Worm (Caenorhabditis elegans): ENCODE measurements around the gene F47B7.2.

Gene F47B7.2

DNA sequence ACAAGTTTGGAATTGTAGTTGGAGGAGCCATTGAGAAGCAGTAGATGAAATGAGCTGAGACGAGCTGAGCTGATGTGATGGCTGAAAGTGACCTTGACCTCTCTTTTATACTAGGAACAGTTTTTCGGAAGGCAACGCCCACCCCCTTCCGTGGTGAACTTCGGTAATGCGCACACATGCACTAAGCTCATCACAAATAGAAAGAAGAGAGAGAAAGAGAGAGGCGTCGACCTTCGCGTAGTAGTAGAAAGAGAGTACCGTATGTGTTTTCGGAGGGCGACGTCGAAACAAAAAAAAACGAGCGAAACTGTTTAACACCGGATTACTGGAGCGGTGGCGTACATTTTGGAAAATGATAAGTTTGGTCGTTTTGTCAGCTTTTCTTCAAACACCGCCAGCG, 8.5 kb downstream of the F47B7.2 start, which contains the start of gene marg-1 (continued):
- TF ChIP-seq efl-1 (GFP tag; optimal IDR thresholded peaks at IDR 0.05) (no peak), snpc-1.3 (tag; optimal IDR thresholded peaks at IDR 0.05; ENCODE audit: insufficient read depth) (no peak), ceh-40 (GFP tag; IDR thresholded peaks at IDR 0.05) (no peak)

- TF ChIP-seq D2030.7 (GFP tag; IDR thresholded peaks at IDR 0.05) (no peak), ztf-28 (GFP tag; IDR thresholded peaks at IDR 0.05) (no peak), lsy-27 (tag; optimal IDR thresholded peaks at IDR 0.05; ENCODE audit: borderline replicate concordance, insufficient read depth) (no peak), snpc-3.4 (tag; optimal IDR thresholded peaks at IDR 0.05) (no peak), hlh-12 (tag; optimal IDR thresholded peaks at IDR 0.05) (no peak), snpc-1.1 (tag; optimal IDR thresholded peaks at IDR 0.05; ENCODE audit: insufficient read depth) (no peak), lsl-1 (GFP tag; optimal IDR thresholded peaks at IDR 0.05) (no peak), ztf-6 (GFP tag; IDR thresholded peaks at IDR 0.05) (no peak), tlf-1 (GFP tag; optimal IDR thresholded peaks at IDR 0.05) (no peak), madf-8 (GFP tag; conservative IDR thresholded peaks at IDR 0.05) (no peak)
Measured at ce11 chrX:3783659-3784058, 11.1 kb downstream of the F47B7.2 start.

ce11 chrX:3785111-3785808, 12.7 kb downstream of the F47B7.2 start:
- peak; percentile 31; the same call in 1 of the 2 replicates for TF ChIP-seq cebp-1 (GFP tag; IDR thresholded peaks at IDR 0.05)
- TF ChIP-seq cebp-1 (tag; optimal IDR thresholded peaks at IDR 0.05), result peak; percentile 58
- TF ChIP-seq lsl-1 (GFP tag; optimal IDR thresholded peaks at IDR 0.05), result no peak
- no peak for TF ChIP-seq lsy-27 (tag; optimal IDR thresholded peaks at IDR 0.05; ENCODE audit: borderline replicate concordance, insufficient read depth)
- no peak for TF ChIP-seq nhr-179 (tag; optimal IDR thresholded peaks at IDR 0.05)
- no peak for TF ChIP-seq snpc-3.4 (tag; optimal IDR thresholded peaks at IDR 0.05)

DNA sequence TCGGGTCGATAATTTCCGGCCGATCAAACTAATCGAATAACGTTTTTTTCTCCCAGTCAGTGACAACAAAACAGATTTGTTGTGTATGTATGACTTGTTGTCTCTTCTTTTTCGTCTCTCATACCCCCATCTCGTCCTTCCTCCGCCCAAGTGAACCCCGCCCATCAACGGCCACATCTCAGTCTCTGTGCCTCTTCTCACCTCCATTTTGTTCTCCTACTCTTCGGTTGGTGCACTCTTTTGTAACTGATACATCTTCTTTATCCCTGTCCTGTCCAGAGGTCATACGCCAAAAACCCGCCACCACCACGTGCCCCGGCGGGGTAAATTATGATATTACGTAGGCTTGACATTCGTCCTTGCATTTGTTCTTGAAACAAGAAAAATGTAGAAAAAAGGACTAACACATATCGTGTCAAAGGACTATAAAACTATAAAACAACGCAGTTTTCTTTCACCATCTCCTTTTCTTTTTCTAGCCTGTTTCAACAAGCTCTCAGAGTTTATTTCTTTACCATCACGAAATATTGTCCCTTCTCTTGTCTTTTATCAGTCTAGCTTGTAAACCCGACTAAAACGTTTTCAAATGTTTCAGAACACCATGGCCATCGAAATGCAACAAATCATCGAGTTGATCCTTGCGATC, 15.0 kb downstream of the F47B7.2 start, which contains the start of gene pmpl-1:
pmpl-1 (plus strand) TSS at position 596 of the 646 bp plus-strand sequence.
- no peak for TF ChIP-seq ztf-3 (GFP tag; optimal IDR thresholded peaks at IDR 0.05)
- TF ChIP-seq nhr-120 (GFP tag; IDR thresholded peaks at IDR 0.05), result no peak
- TF ChIP-seq attf-5 (GFP tag; optimal IDR thresholded peaks at IDR 0.05), result no peak
- TF ChIP-seq ztf-26 (tag; optimal IDR thresholded peaks at IDR 0.05), result no peak
- TF ChIP-seq egrh-3 (GFP tag; IDR thresholded peaks at IDR 0.05), result no peak
- TF ChIP-seq C17E4.6 (GFP tag; IDR thresholded peaks at IDR 0.05), result no peak
- TF ChIP-seq F37B4.10 (GFP tag; IDR thresholded peaks at IDR 0.05), result no peak
- 0 out of 2 replicates have a peak, but pooled peaks have one; percentile 35 for TF ChIP-seq zfh-2 (GFP tag; conservative IDR thresholded peaks at IDR 0.05)
- no peak for TF ChIP-seq cebp-1 (GFP tag; IDR thresholded peaks at IDR 0.05)
- TF ChIP-seq cebp-1 (tag; optimal IDR thresholded peaks at IDR 0.05), result peak; percentile 15
- TF ChIP-seq somi-1 (GFP tag; optimal IDR thresholded peaks at IDR 0.05), result peak; percentile 32
- TF ChIP-seq atf-7 (tag; optimal IDR thresholded peaks at IDR 0.05), result no peak
- TF ChIP-seq lsy-27 (tag; optimal IDR thresholded peaks at IDR 0.05; ENCODE audit: borderline replicate concordance, insufficient read depth), result no peak
- no peak for TF ChIP-seq rpc-1 (optimal IDR thresholded peaks at IDR 0.05)
- TF ChIP-seq rpc-1 (tag; optimal IDR thresholded peaks at IDR 0.05), result no peak
- TF ChIP-seq madf-10 (tag; optimal IDR thresholded peaks at IDR 0.05), result no peak
- TF ChIP-seq sdz-38 (tag; optimal IDR thresholded peaks at IDR 0.05), result no peak
- TF ChIP-seq ceh-58 (GFP tag; IDR thresholded peaks at IDR 0.05), result no peak
- TF ChIP-seq madf-3 (GFP tag; IDR thresholded peaks at IDR 0.05), result no peak
- TF ChIP-seq ceh-27 (GFP tag; optimal IDR thresholded peaks at IDR 0.05), result peak; percentile 48
- 0 out of 2 replicates have a peak, but pooled peaks have one; percentile 36 for TF ChIP-seq K11D2.4 (GFP tag; IDR thresholded peaks at IDR 0.05)
- TF ChIP-seq nhr-80 (tag; optimal IDR thresholded peaks at IDR 0.05), result no peak
- no peak for TF ChIP-seq repo-1 (tag; optimal IDR thresholded peaks at IDR 0.05)
- TF ChIP-seq mcd-1 (GFP tag; IDR thresholded peaks at IDR 0.05), result 0 out of 2 replicates have a peak, but pooled peaks have one; percentile 9
- no peak for TF ChIP-seq sea-2 (GFP tag; IDR thresholded peaks at IDR 0.05)
- no peak for TF ChIP-seq gei-17 (GFP tag; optimal IDR thresholded peaks at IDR 0.05)
- TF ChIP-seq nhr-179 (tag; optimal IDR thresholded peaks at IDR 0.05), result no peak
- no peak for TF ChIP-seq ceh-91 (GFP tag; IDR thresholded peaks at IDR 0.05)
- no peak for TF ChIP-seq bed-1 (GFP tag; IDR thresholded peaks at IDR 0.05)
- peak; percentile 5 for TF ChIP-seq lin-40 (tag; optimal IDR thresholded peaks at IDR 0.05)
